Fruit fly (Drosophila melanogaster): ENCODE results near the gene CG14778.

- no peak for TF ChIP-seq CG8478 (optimal IDR thresholded peaks at IDR 0.05)
- no peak for TF ChIP-seq CTCF (optimal IDR thresholded peaks at IDR 0.05)
These were observed 5.7 kb upstream of the CG14778 start, which contains the start of gene CG14787 for dm6 chrX:1461544-1461943.

Measured in S2 (cell line).